Worm (Caenorhabditis elegans) whole organism, mixed stage, embryonic: ENCODE results near the gene T02C5.1.

ENCODE experiments used
- bed-3 ChIP-seq: fragments of 200-800 bp; sonication (Bioruptor generic); optimal IDR thresholded peaks from 3 replicates; lab custom pipeline; 2018; ENCODE audit warnings: mild to moderate bottlenecking, missing genetic modification characterization, moderate library complexity, missing compliant biosample characterization
- blmp-1 ChIP-seq: fragments of 150-350 bp; optimal IDR thresholded peaks from 2 replicates; lab custom pipeline; 2014; ENCODE audit warnings: missing biosample characterization, missing genetic modification characterization
- ceh-39 ChIP-seq: fragments of 150-350 bp; optimal IDR thresholded peaks from 2 replicates; lab custom pipeline; 2014; ENCODE audit warnings: missing biosample characterization, missing genetic modification characterization
- ceh-43 ChIP-seq: fragments of 200-800 bp; sonication (Bioruptor generic); optimal IDR thresholded peaks from 2 replicates; lab custom pipeline; 2018; ENCODE audit warnings: mild to moderate bottlenecking, missing genetic modification characterization, moderate library complexity, missing compliant biosample characterization
- ceh-83 ChIP-seq: fragments of 200-800 bp; sonication (Bioruptor generic); optimal IDR thresholded peaks from 2 replicates; lab custom pipeline; 2018; ENCODE audit warnings: mild to moderate bottlenecking, missing genetic modification characterization, missing compliant biosample characterization
- ces-1 ChIP-seq: fragments of 150-350 bp; optimal IDR thresholded peaks from 2 replicates; lab custom pipeline; 2014; ENCODE audit warnings: missing biosample characterization, missing genetic modification reagents, missing genetic modification characterization
- drap-1 ChIP-seq: fragments of 200-800 bp; sonication (Bioruptor generic); optimal IDR thresholded peaks from 3 replicates; lab custom pipeline; 2018; ENCODE audit warnings: mild to moderate bottlenecking, missing genetic modification characterization, missing compliant biosample characterization
- elt-3 ChIP-seq: fragments of 150-350 bp; optimal IDR thresholded peaks from 2 replicates; lab custom pipeline; 2014; ENCODE audit warnings: missing biosample characterization, missing genetic modification characterization
- ham-2 ChIP-seq: fragments of 200-800 bp; sonication (Bioruptor generic); optimal IDR thresholded peaks from 2 replicates; lab custom pipeline; 2018; ENCODE audit warnings: mild to moderate bottlenecking, missing genetic modification characterization, missing compliant biosample characterization
- hlh-1 ChIP-seq: fragments of 150-350 bp; optimal IDR thresholded peaks from 2 replicates; lab custom pipeline; 2014; ENCODE audit warnings: missing biosample characterization, missing genetic modification reagents, missing genetic modification characterization
- lin-13 ChIP-seq: fragments of 150-350 bp; optimal IDR thresholded peaks from 2 replicates; lab custom pipeline; 2014; ENCODE audit warnings: missing biosample characterization, missing genetic modification characterization
- lin-32 ChIP-seq: fragments of 200-800 bp; sonication (Bioruptor generic); optimal IDR thresholded peaks from 2 replicates; lab custom pipeline; 2018; ENCODE audit warnings: mild to moderate bottlenecking, missing genetic modification characterization, missing compliant biosample characterization
- lsy-2 ChIP-seq: fragments of 150-350 bp; optimal IDR thresholded peaks from 2 replicates; lab custom pipeline; 2014; ENCODE audit warnings: missing biosample characterization, missing genetic modification characterization
- mep-1 ChIP-seq: fragments of 150-350 bp; optimal IDR thresholded peaks from 2 replicates; lab custom pipeline; 2017; ENCODE audit warnings: missing biosample characterization, missing genetic modification reagents, missing genetic modification characterization, inconsistent platforms
- mls-2 ChIP-seq: sonication (generic microtip); optimal IDR thresholded peaks from 2 replicates; lab custom pipeline; 2016; ENCODE audit warnings: mild to moderate bottlenecking, missing genetic modification characterization, moderate library complexity, missing compliant biosample characterization
- nhr-12 ChIP-seq: fragments of 150-350 bp; optimal IDR thresholded peaks from 2 replicates; lab custom pipeline; 2014; ENCODE audit warnings: missing biosample characterization, missing genetic modification characterization
- nhr-2 ChIP-seq: fragments of 150-350 bp; optimal IDR thresholded peaks from 2 replicates; lab custom pipeline; 2014; ENCODE audit warnings: missing biosample characterization, missing genetic modification characterization
- nhr-237 ChIP-seq: fragments of 150-350 bp; optimal IDR thresholded peaks from 2 replicates; lab custom pipeline; 2014; ENCODE audit warnings: missing biosample characterization, missing genetic modification characterization
- nhr-28 ChIP-seq: fragments of 150-350 bp; optimal IDR thresholded peaks from 2 replicates; lab custom pipeline; 2014; ENCODE audit warnings: missing biosample characterization, missing genetic modification characterization
- nhr-76 ChIP-seq: sonication (generic microtip); optimal IDR thresholded peaks from 2 replicates; lab custom pipeline; 2017; ENCODE audit warnings: missing biosample characterization, missing genetic modification characterization
- pha-4 ChIP-seq: fragments of 150-350 bp; optimal IDR thresholded peaks from 2 replicates; lab custom pipeline; 2018; ENCODE audit warnings: missing biosample characterization, missing genetic modification reagents, missing genetic modification characterization
- sem-2 ChIP-seq: fragments of 200-800 bp; sonication (Bioruptor generic); optimal IDR thresholded peaks from 2 replicates; lab custom pipeline; 2018; ENCODE audit warnings: mild to moderate bottlenecking, missing genetic modification characterization, missing compliant biosample characterization
- snpc-4 ChIP-seq: fragments of 150-350 bp; optimal IDR thresholded peaks from 2 replicates; lab custom pipeline; 2014; ENCODE audit warnings: missing biosample characterization, missing genetic modification characterization
- sptf-1 ChIP-seq: sonication (generic microtip); optimal IDR thresholded peaks from 2 replicates; lab custom pipeline; 2017; ENCODE audit warnings: mild to moderate bottlenecking, missing genetic modification characterization, moderate library complexity, missing compliant biosample characterization
- tbx-8 ChIP-seq: fragments of 200-800 bp; sonication (Bioruptor generic); optimal IDR thresholded peaks from 2 replicates; lab custom pipeline; 2018; ENCODE audit warnings: mild to moderate bottlenecking, missing genetic modification characterization, moderate library complexity, missing compliant biosample characterization
- unc-120 ChIP-seq: sonication (generic microtip); optimal IDR thresholded peaks from 2 replicates; lab custom pipeline; 2017; ENCODE audit warnings: missing genetic modification characterization, missing compliant biosample characterization; ENCODE audit not compliant: poor library complexity, severe bottlenecking
- unc-39 ChIP-seq: fragments of 150-350 bp; optimal IDR thresholded peaks from 2 replicates; lab custom pipeline; 2014; ENCODE audit warnings: missing biosample characterization, missing genetic modification characterization
- unc-62 ChIP-seq: fragments of 150-350 bp; optimal IDR thresholded peaks from 2 replicates; lab custom pipeline; 2014; ENCODE audit warnings: missing biosample characterization, missing genetic modification reagents, missing genetic modification characterization
- zip-8 ChIP-seq: fragments of 150-350 bp; optimal IDR thresholded peaks from 2 replicates; lab custom pipeline; 2014; ENCODE audit warnings: missing biosample characterization, missing genetic modification characterization

T02C5.1 gene

ce11 chrX:2684448-2684847 lies 10.3 kb upstream of the T02C5.1 start:
- TF ChIP-seq drap-1 (GFP tag; lab: Kevin White, UChicago) (no peak), snpc-4 (tag; lab: Kevin White, UChicago) (no peak), nhr-76 (tag; lab: Kevin White, UChicago) (no peak), sem-2 (GFP tag; lab: Kevin White, UChicago) (no peak), elt-3 (tag; lab: Kevin White, UChicago) (no peak), mep-1 (tag; lab: Kevin White, UChicago) (no peak), bed-3 (GFP tag; lab: Kevin White, UChicago) (no peak), blmp-1 (tag; lab: Kevin White, UChicago) (no peak), nhr-2 (no peak), unc-39 (tag; lab: Kevin White, UChicago) (no peak), nhr-28 (tag; lab: Kevin White, UChicago) (no peak), nhr-237 (no peak)

- TF ChIP-seq lsy-2 (peak; percentile 83), mls-2 (tag; lab: Kevin White, UChicago) (peak; percentile 60), nhr-2 (peak; percentile 8), ceh-39 (tag; lab: Kevin White, UChicago) (peak; percentile 7), ceh-83 (GFP tag; lab: Kevin White, UChicago) (no peak), unc-120 (tag; lab: Kevin White, UChicago) (peak; percentile 62), lin-13 (tag; lab: Kevin White, UChicago) (peak; percentile 80), mep-1 (tag; lab: Kevin White, UChicago) (peak; percentile 74), pha-4 (tag; lab: Kevin White, UChicago) (peak; percentile 86), blmp-1 (tag; lab: Kevin White, UChicago) (no peak), ceh-43 (GFP tag; lab: Kevin White, UChicago) (no peak), sptf-1 (tag; lab: Kevin White, UChicago) (peak; percentile 66), ces-1 (GFP tag; lab: Kevin White, UChicago) (peak; percentile 66), nhr-237 (peak; percentile 18)
These were observed 7.5 kb upstream of the T02C5.1 start, which contains the start of gene immt-1 for ce11 chrX:2687174-2687573. Gene immt-1 (minus strand): TSS chrX:2687184.

ce11 chrX:2688583-2689220 lies 6.0 kb upstream of the T02C5.1 start, which contains the start of gene T14G11.1:
Gene T14G11.1 (plus strand): TSS chrX:2688990.
- TF ChIP-seq mep-1 (tag; lab: Kevin White, UChicago) (peak; percentile 44), mls-2 (tag; lab: Kevin White, UChicago) (peak; percentile 23), lsy-2 (peak; percentile 94), nhr-237 (peak; percentile 65), pha-4 (tag; lab: Kevin White, UChicago) (peak; percentile 61), ham-2 (GFP tag; lab: Kevin White, UChicago) (peak; percentile 27), nhr-76 (tag; lab: Kevin White, UChicago) (no peak), unc-62 (GFP tag; lab: Kevin White, UChicago) (no peak), ces-1 (GFP tag; lab: Kevin White, UChicago) (peak; percentile 77), unc-120 (tag; lab: Kevin White, UChicago) (peak; percentile 62), hlh-1 (peak; percentile 77), nhr-2 (no peak), nhr-12 (tag; lab: Kevin White, UChicago) (no peak)

- no peak for TF ChIP-seq tbx-8 (GFP tag; lab: Kevin White, UChicago)
- TF ChIP-seq, all 35 proteins: peak for 0
These were observed 1.7 kb upstream of the T02C5.1 start for ce11 chrX:2693026-2693425.

- TF ChIP-seq snpc-4 (tag; lab: Kevin White, UChicago) (no peak), lin-32 (GFP tag; lab: Kevin White, UChicago) (no peak), unc-39 (tag; lab: Kevin White, UChicago) (no peak), nhr-76 (tag; lab: Kevin White, UChicago) (no peak), ceh-83 (GFP tag; lab: Kevin White, UChicago) (no peak), blmp-1 (tag; lab: Kevin White, UChicago) (no peak), nhr-12 (tag; lab: Kevin White, UChicago) (no peak), nhr-2 (no peak), zip-8 (tag; lab: Kevin White, UChicago) (no peak)
These were observed 569 bp downstream of the T02C5.1 start for ce11 chrX:2695292-2695691.
